Fruit fly (Drosophila melanogaster): Measurements from ENCODE around the gene CG15628.
A peak's percentile ranks its signal among the peaks of the same experiment; 100 is the strongest.

Gene CG15628

DNA sequence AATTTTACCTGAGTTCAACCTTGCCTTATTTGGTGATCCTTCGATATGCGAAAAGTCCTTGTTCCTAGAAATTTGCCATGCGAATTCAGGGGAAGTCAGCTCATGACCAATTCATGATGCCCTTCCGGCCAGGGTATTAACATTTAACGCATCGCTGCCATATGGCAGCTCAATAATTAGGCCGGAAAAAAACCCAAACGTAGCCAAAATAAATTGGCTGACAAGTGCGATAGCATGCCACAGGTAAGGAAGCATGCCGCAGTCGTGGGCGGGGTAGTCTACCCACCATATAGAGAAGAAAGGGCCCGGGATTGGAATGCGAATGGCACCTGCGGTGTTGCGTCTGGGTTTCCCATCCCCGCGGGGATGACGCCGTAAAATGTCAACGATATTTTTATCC is 2.2 kb downstream of the CG15628 start:
- TF ChIP-seq OdsH (GFP tag; optimal IDR thresholded peaks at IDR 0.05) (no peak), dl (GFP tag; optimal IDR thresholded peaks at IDR 0.05; ENCODE audit: insufficient read depth in 1 of 2, partially characterized antibody in 2 of 2) (no peak), sv (GFP tag; optimal IDR thresholded peaks at IDR 0.05) (no peak), CG9705 (GFP tag; optimal IDR thresholded peaks at IDR 0.05) (no peak), Vsx2 (GFP tag; optimal IDR thresholded peaks at IDR 0.05; ENCODE audit: partially characterized antibody) (no peak), brk (GFP tag; optimal IDR thresholded peaks at IDR 0.05) (no peak), CG32264 (GFP tag; optimal IDR thresholded peaks at IDR 0.05) (no peak), fru (GFP tag; optimal IDR thresholded peaks at IDR 0.05) (no peak), N (GFP tag; optimal IDR thresholded peaks at IDR 0.05) (no peak), dmrt93B (GFP tag; optimal IDR thresholded peaks at IDR 0.05) (no peak), lola (GFP tag; optimal IDR thresholded peaks at IDR 0.05) (no peak), Dif (GFP tag; optimal IDR thresholded peaks at IDR 0.05; ENCODE audit: partially characterized antibody) (no peak), rgr (GFP tag; optimal IDR thresholded peaks at IDR 0.05) (no peak), foxo (GFP tag; optimal IDR thresholded peaks at IDR 0.05) (no peak), Hr78 (GFP tag; optimal IDR thresholded peaks at IDR 0.05) (no peak)

dm6 chr2L:4825695-4826094 is 4.1 kb downstream of the CG15628 start:
- TF ChIP-seq Hr83 (GFP tag; optimal IDR thresholded peaks at IDR 0.05; ENCODE audit: poor library complexity, severe bottlenecking) (no peak), Rel (GFP tag; optimal IDR thresholded peaks at IDR 0.05) (no peak), Rel (tag; optimal IDR thresholded peaks at IDR 0.05) (no peak), dl (GFP tag; optimal IDR thresholded peaks at IDR 0.05; ENCODE audit: insufficient read depth in 1 of 2, partially characterized antibody in 2 of 2) (no peak), tai (GFP tag; optimal IDR thresholded peaks at IDR 0.05) (no peak), Myc (optimal IDR thresholded peaks at IDR 0.05) (no peak), Dif (GFP tag; optimal IDR thresholded peaks at IDR 0.05; ENCODE audit: partially characterized antibody) (no peak), CG32264 (GFP tag; optimal IDR thresholded peaks at IDR 0.05) (no peak), HLH106 (tag; optimal IDR thresholded peaks at IDR 0.05) (no peak), h (GFP tag; optimal IDR thresholded peaks at IDR 0.05) (no peak), usp (GFP tag; optimal IDR thresholded peaks at IDR 0.05) (no peak)

- TF ChIP-seq psq (GFP tag; optimal IDR thresholded peaks at IDR 0.05) (no peak), usp (GFP tag; optimal IDR thresholded peaks at IDR 0.05) (no peak), Dif (GFP tag; optimal IDR thresholded peaks at IDR 0.05; ENCODE audit: partially characterized antibody) (no peak), woc (GFP tag; optimal IDR thresholded peaks at IDR 0.05) (no peak), Hnf4 (GFP tag; optimal IDR thresholded peaks at IDR 0.05) (no peak), h (GFP tag; optimal IDR thresholded peaks at IDR 0.05) (peak; percentile 49), OdsH (GFP tag; optimal IDR thresholded peaks at IDR 0.05) (peak; percentile 18), rgr (GFP tag; optimal IDR thresholded peaks at IDR 0.05) (no peak), lola (GFP tag; optimal IDR thresholded peaks at IDR 0.05) (no peak), Myc (optimal IDR thresholded peaks at IDR 0.05) (no peak), HLH106 (tag; optimal IDR thresholded peaks at IDR 0.05) (no peak), fru (GFP tag; optimal IDR thresholded peaks at IDR 0.05) (no peak), dmrt93B (GFP tag; optimal IDR thresholded peaks at IDR 0.05) (no peak), pan (optimal IDR thresholded peaks at IDR 0.05) (no peak), sage (GFP tag; optimal IDR thresholded peaks at IDR 0.05) (no peak), CG9705 (GFP tag; optimal IDR thresholded peaks at IDR 0.05) (no peak), CG32264 (GFP tag; optimal IDR thresholded peaks at IDR 0.05) (no peak), jim (GFP tag; optimal IDR thresholded peaks at IDR 0.05) (no peak), Dfd (GFP tag; optimal IDR thresholded peaks at IDR 0.05) (no peak), tai (GFP tag; optimal IDR thresholded peaks at IDR 0.05) (no peak), foxo (GFP tag; optimal IDR thresholded peaks at IDR 0.05) (peak in 1 of 2 experiments; percentile 16), br (GFP tag; optimal IDR thresholded peaks at IDR 0.05) (peak; percentile 45), Sp1 (GFP tag; optimal IDR thresholded peaks at IDR 0.05) (no peak), Abd-B (GFP tag; optimal IDR thresholded peaks at IDR 0.05) (no peak), dl (GFP tag; optimal IDR thresholded peaks at IDR 0.05; ENCODE audit: insufficient read depth in 1 of 2, partially characterized antibody in 2 of 2) (no peak), GATAd (GFP tag; optimal IDR thresholded peaks at IDR 0.05) (no peak), sv (GFP tag; optimal IDR thresholded peaks at IDR 0.05) (no peak), Hr83 (GFP tag; optimal IDR thresholded peaks at IDR 0.05; ENCODE audit: poor library complexity, severe bottlenecking) (peak; percentile 83), Jra (GFP tag; optimal IDR thresholded peaks at IDR 0.05) (no peak), Rel (GFP tag; optimal IDR thresholded peaks at IDR 0.05) (no peak), Rel (tag; optimal IDR thresholded peaks at IDR 0.05) (no peak)
Measured at dm6 chr2L:4829040-4829439, 7.5 kb downstream of the CG15628 start.
